Worm (Caenorhabditis elegans): ENCODE measurements around the gene osm-9.

Gene osm-9

ce11 chrIV:3539872-3540271 is 17.4 kb downstream of the osm-9 start, which contains the start of gene B0212.3:
TSS of gene B0212.3 (plus strand) at chrIV:3540172.
- no peak for TF ChIP-seq F22D6.2 (tag; optimal IDR thresholded peaks at IDR 0.05)
- no peak for TF ChIP-seq zim-3 (tag; optimal IDR thresholded peaks at IDR 0.05)
- no peak for TF ChIP-seq F49E8.2 (tag; optimal IDR thresholded peaks at IDR 0.05; ENCODE audit: insufficient read depth)
- no peak for TF ChIP-seq hmg-20 (GFP tag; IDR thresholded peaks at IDR 0.05)
- TF ChIP-seq ets-4 (GFP tag; optimal IDR thresholded peaks at IDR 0.05), result no peak
- no peak for TF ChIP-seq mes-4 (tag; optimal IDR thresholded peaks at IDR 0.05)
- TF ChIP-seq ceh-100 (GFP tag; IDR thresholded peaks at IDR 0.05), result no peak
- TF ChIP-seq attf-6 (GFP tag; IDR thresholded peaks at IDR 0.05), result no peak
- no peak for TF ChIP-seq pbrm-1 (GFP tag; IDR thresholded peaks at IDR 0.05)
- TF ChIP-seq Y53F4B.3 (GFP tag; IDR thresholded peaks at IDR 0.05), result no peak
- no peak for TF ChIP-seq hsf-1 (GFP tag; IDR thresholded peaks at IDR 0.05)
- TF ChIP-seq lsy-27 (tag; optimal IDR thresholded peaks at IDR 0.05; ENCODE audit: borderline replicate concordance, insufficient read depth), result no peak
- TF ChIP-seq nhr-179 (tag; optimal IDR thresholded peaks at IDR 0.05), result no peak
- TF ChIP-seq ztf-25 (GFP tag; IDR thresholded peaks at IDR 0.05), result no peak
- TF ChIP-seq snpc-3.4 (tag; optimal IDR thresholded peaks at IDR 0.05), result no peak
- TF ChIP-seq ztf-22 (GFP tag; optimal IDR thresholded peaks at IDR 0.05), result no peak
- no peak for TF ChIP-seq K11D2.4 (GFP tag; IDR thresholded peaks at IDR 0.05)
- no peak for TF ChIP-seq ceh-91 (GFP tag; IDR thresholded peaks at IDR 0.05)

ce11 chrIV:3539253-3539652 is 18.0 kb downstream of the osm-9 start:
- TF ChIP-seq madf-6 (GFP tag; IDR thresholded peaks at IDR 0.05), result peak; percentile 68
- TF ChIP-seq mcd-1 (GFP tag; IDR thresholded peaks at IDR 0.05), result peak; percentile 31; the same call in 1 of the 2 replicates
- TF ChIP-seq unc-130 (GFP tag; optimal IDR thresholded peaks at IDR 0.05), result no peak
- no peak for TF ChIP-seq attf-5 (GFP tag; optimal IDR thresholded peaks at IDR 0.05)
- TF ChIP-seq F10E7.11 (tag; optimal IDR thresholded peaks at IDR 0.05), result no peak
- TF ChIP-seq snpc-1.3 (tag; optimal IDR thresholded peaks at IDR 0.05; ENCODE audit: insufficient read depth), result no peak
- no peak for TF ChIP-seq aptf-3 (GFP tag; IDR thresholded peaks at IDR 0.05)
- TF ChIP-seq attf-6 (GFP tag; IDR thresholded peaks at IDR 0.05), result no peak
- TF ChIP-seq sptf-2 (GFP tag; optimal IDR thresholded peaks at IDR 0.05), result no peak
- no peak for TF ChIP-seq C17E4.6 (GFP tag; IDR thresholded peaks at IDR 0.05)
- no peak for TF ChIP-seq ets-4 (GFP tag; optimal IDR thresholded peaks at IDR 0.05)
- no peak for TF ChIP-seq lin-35 (GFP tag; optimal IDR thresholded peaks at IDR 0.05)
- peak; percentile 71; the same call in 1 of the 2 replicates for TF ChIP-seq hmg-1.2 (GFP tag; IDR thresholded peaks at IDR 0.05)
- TF ChIP-seq madf-10 (tag; optimal IDR thresholded peaks at IDR 0.05), result no peak
- no peak for TF ChIP-seq Y79H2A.3 (GFP tag; conservative IDR thresholded peaks at IDR 0.05)
- no peak for TF ChIP-seq mes-4 (tag; optimal IDR thresholded peaks at IDR 0.05)
- TF ChIP-seq ztf-28 (GFP tag; IDR thresholded peaks at IDR 0.05), result no peak
- TF ChIP-seq hmg-20 (GFP tag; IDR thresholded peaks at IDR 0.05), result no peak
- TF ChIP-seq pha-4 (tag; optimal IDR thresholded peaks at IDR 0.05), result no peak
- TF ChIP-seq F55B11.4 (tag; optimal IDR thresholded peaks at IDR 0.05; ENCODE audit: borderline replicate concordance, insufficient read depth), result no peak
- TF ChIP-seq nhr-90 (tag; optimal IDR thresholded peaks at IDR 0.05), result no peak
- no peak for TF ChIP-seq T07F8.4 (tag; optimal IDR thresholded peaks at IDR 0.05)
- TF ChIP-seq ztf-3 (GFP tag; optimal IDR thresholded peaks at IDR 0.05), result no peak
- no peak for TF ChIP-seq lsy-27 (tag; optimal IDR thresholded peaks at IDR 0.05; ENCODE audit: borderline replicate concordance, insufficient read depth)
- no peak for TF ChIP-seq gei-17 (GFP tag; optimal IDR thresholded peaks at IDR 0.05)
- no peak for TF ChIP-seq lin-40 (tag; optimal IDR thresholded peaks at IDR 0.05)
- TF ChIP-seq F22D6.2 (tag; optimal IDR thresholded peaks at IDR 0.05), result no peak
- no peak for TF ChIP-seq Y53F4B.3 (GFP tag; IDR thresholded peaks at IDR 0.05)
- no peak for TF ChIP-seq nhr-120 (GFP tag; IDR thresholded peaks at IDR 0.05)
- peak; percentile 45 for TF ChIP-seq efl-1 (GFP tag; optimal IDR thresholded peaks at IDR 0.05)
- 0 out of 2 replicates have a peak, but pooled peaks have one; percentile 28 for TF ChIP-seq madf-8 (GFP tag; conservative IDR thresholded peaks at IDR 0.05)
- no peak for TF ChIP-seq ceh-91 (GFP tag; IDR thresholded peaks at IDR 0.05)
- no peak for TF ChIP-seq dpl-1 (GFP tag; optimal IDR thresholded peaks at IDR 0.05)
